Fruit fly (Drosophila melanogaster) whole organism, wandering third instar larva: ENCODE data around the gene PolD2.

ENCODE experiments used
- Abd-B ChIP-seq: fragments of >200 bp; optimal IDR thresholded peaks from 2 replicates; lab custom pipeline; 2017; ENCODE audit warnings: missing biosample characterization, missing genetic modification characterization
- CG32264 ChIP-seq: fragments of 200-800 bp; sonication (Bioruptor generic); optimal IDR thresholded peaks from 2 replicates; lab custom pipeline; 2016; ENCODE audit warnings: missing biosample characterization, missing genetic modification characterization
- CG9705 ChIP-seq: fragments of 200-800 bp; sonication (Bioruptor generic); optimal IDR thresholded peaks from 2 replicates; lab custom pipeline; 2018; ENCODE audit warnings: missing biosample characterization, mild to moderate bottlenecking, missing genetic modification characterization
- CrebA ChIP-seq: fragments of 200-800 bp; sonication (Bioruptor generic); optimal IDR thresholded peaks from 2 replicates; lab custom pipeline; 2016; ENCODE audit warnings: missing biosample characterization, mild to moderate bottlenecking, missing genetic modification characterization, borderline replicate concordance
- Dfd ChIP-seq: fragments of >200 bp; optimal IDR thresholded peaks from 2 replicates; lab custom pipeline; 2017; ENCODE audit warnings: missing biosample characterization, missing genetic modification characterization
- Dif ChIP-seq: fragments of 200-275, 200-300 bp; sonication (Bioruptor generic); optimal IDR thresholded peaks from 2 replicates; lab custom pipeline; 2018; ENCODE audit warnings: missing biosample characterization, missing genetic modification characterization; ENCODE audit not compliant: partially characterized antibody
- GATAd ChIP-seq: sonication (Bioruptor generic); optimal IDR thresholded peaks from 2 replicates; lab custom pipeline; 2016; ENCODE audit warnings: missing biosample characterization, missing genetic modification characterization
- HLH106 ChIP-seq: fragments of 200-800 bp; optimal IDR thresholded peaks from 3 replicates; lab custom pipeline; 2019; ENCODE audit warnings: missing biosample characterization, mild to moderate bottlenecking, missing genetic modification characterization, moderate library complexity
- Hnf4 ChIP-seq: fragments of 200-800 bp; sonication (Bioruptor generic); optimal IDR thresholded peaks from 2 replicates; lab custom pipeline; 2016; ENCODE audit warnings: missing biosample characterization, mild to moderate bottlenecking, missing genetic modification characterization
- Hr78 ChIP-seq: fragments of >200 bp; optimal IDR thresholded peaks from 2 replicates; lab custom pipeline; 2017; ENCODE audit warnings: missing biosample characterization, missing genetic modification characterization
- Hr83 ChIP-seq: fragments of 200-300 bp; sonication (Bioruptor generic); optimal IDR thresholded peaks from 2 replicates; lab custom pipeline; 2016; ENCODE audit warnings: missing biosample characterization, mild to moderate bottlenecking, missing genetic modification characterization, moderate library complexity; ENCODE audit not compliant: poor library complexity, severe bottlenecking
- Jra ChIP-seq: sonication (Bioruptor generic); optimal IDR thresholded peaks from 2 replicates; lab custom pipeline; 2016; ENCODE audit warnings: missing biosample characterization, missing genetic modification characterization
- Mio ChIP-seq: sonication (Bioruptor generic); optimal IDR thresholded peaks from 2 replicates; lab custom pipeline; 2016; ENCODE audit warnings: missing biosample characterization, missing genetic modification characterization
- Myc ChIP-seq: fragments of >200 bp; optimal IDR thresholded peaks from 2 replicates; lab custom pipeline; 2017
- OdsH ChIP-seq: fragments of 200-800 bp; sonication (Bioruptor generic); optimal IDR thresholded peaks from 2 replicates; lab custom pipeline; 2016; ENCODE audit warnings: missing biosample characterization, mild to moderate bottlenecking, missing genetic modification characterization
- Rel ChIP-seq, 2 experiments: fragments of 200-800 bp; sonication (Bioruptor generic) in 1 of 2; optimal IDR thresholded peaks; 2 replicates in 1 of 2; 3 replicates in 1 of 2; lab custom pipeline; 2016 to 2019; ENCODE audit warnings: mild to moderate bottlenecking in 2 of 2, missing biosample characterization in 2 of 2, missing genetic modification characterization in 2 of 2, moderate library complexity in 1 of 2
- Sp1 ChIP-seq: fragments of 200-800 bp; sonication (Bioruptor generic); optimal IDR thresholded peaks from 3 replicates; lab custom pipeline; 2019; ENCODE audit warnings: missing biosample characterization, mild to moderate bottlenecking, missing genetic modification characterization, moderate library complexity
- Vsx2 ChIP-seq: fragments of 200-300, 225-300 bp; sonication (Bioruptor generic); optimal IDR thresholded peaks from 2 replicates; lab custom pipeline; 2018; ENCODE audit warnings: missing biosample characterization, missing genetic modification characterization; ENCODE audit not compliant: partially characterized antibody
- br ChIP-seq: fragments of 200-800 bp; sonication (Bioruptor generic); optimal IDR thresholded peaks from 2 replicates; lab custom pipeline; 2016; ENCODE audit warnings: missing biosample characterization, missing genetic modification characterization
- brk ChIP-seq: fragments of 200-800 bp; sonication (Bioruptor generic); optimal IDR thresholded peaks from 2 replicates; lab custom pipeline; 2016; ENCODE audit warnings: missing biosample characterization, mild to moderate bottlenecking, missing genetic modification characterization
- dl ChIP-seq, 2 experiments: fragments of 175-275, 200-275 bp in 1 of 2; fragments of 200-275 bp in 1 of 2; sonication (Bioruptor generic); optimal IDR thresholded peaks; lab custom pipeline; 2018; ENCODE audit warnings: mild to moderate bottlenecking in 2 of 2, missing biosample characterization in 2 of 2, missing genetic modification characterization in 2 of 2, moderate library complexity in 2 of 2; ENCODE audit not compliant: partially characterized antibody in 2 of 2, insufficient read depth in 1 of 2
- dsf ChIP-seq: sonication (Bioruptor generic); optimal IDR thresholded peaks from 2 replicates; lab custom pipeline; 2016; ENCODE audit warnings: missing biosample characterization, missing genetic modification characterization, borderline replicate concordance
- ey ChIP-seq: fragments of 200-800 bp; sonication (Bioruptor generic); optimal IDR thresholded peaks from 2 replicates; lab custom pipeline; 2016; ENCODE audit warnings: missing biosample characterization, missing genetic modification characterization
- foxo ChIP-seq, 2 experiments: fragments of 200-800 bp; sonication (Bioruptor generic); optimal IDR thresholded peaks; 2 replicates in 1 of 2; 3 replicates in 1 of 2; lab custom pipeline; 2016 to 2017; ENCODE audit warnings: missing biosample characterization in 2 of 2, missing genetic modification characterization in 2 of 2
- fru ChIP-seq: fragments of 200-800 bp; sonication (Bioruptor generic); optimal IDR thresholded peaks from 3 replicates; lab custom pipeline; 2016; ENCODE audit warnings: missing biosample characterization, mild to moderate bottlenecking, missing genetic modification characterization
- h ChIP-seq: fragments of 200-800 bp; sonication (Bioruptor generic); optimal IDR thresholded peaks from 3 replicates; lab custom pipeline; 2016; ENCODE audit warnings: missing biosample characterization, mild to moderate bottlenecking, missing genetic modification characterization
- jim ChIP-seq: fragments of 175-275, 200-325 bp; sonication (Bioruptor generic); optimal IDR thresholded peaks from 2 replicates; lab custom pipeline; 2016; ENCODE audit warnings: missing biosample characterization, mild to moderate bottlenecking, missing genetic modification characterization
- lola ChIP-seq: fragments of >200 bp; optimal IDR thresholded peaks from 2 replicates; lab custom pipeline; 2017; ENCODE audit warnings: missing biosample characterization, missing genetic modification characterization
- psq ChIP-seq: fragments of 200-800 bp; sonication (Bioruptor generic); optimal IDR thresholded peaks from 3 replicates; lab custom pipeline; 2017; ENCODE audit warnings: missing biosample characterization, mild to moderate bottlenecking, missing genetic modification characterization, moderate library complexity
- rgr ChIP-seq: fragments of 200-800 bp; sonication (Bioruptor generic); optimal IDR thresholded peaks from 3 replicates; lab custom pipeline; 2016; ENCODE audit warnings: missing biosample characterization, mild to moderate bottlenecking, missing genetic modification characterization
- sv ChIP-seq: fragments of 200-800 bp; sonication (Bioruptor generic); optimal IDR thresholded peaks from 3 replicates; lab custom pipeline; 2016; ENCODE audit warnings: missing biosample characterization, missing genetic modification characterization
- tai ChIP-seq: sonication (Bioruptor generic); optimal IDR thresholded peaks from 2 replicates; lab custom pipeline; 2016; ENCODE audit warnings: missing biosample characterization, missing genetic modification characterization
- woc ChIP-seq: sonication (Bioruptor generic); optimal IDR thresholded peaks from 2 replicates; lab custom pipeline; 2016; ENCODE audit warnings: missing biosample characterization, mild to moderate bottlenecking, missing genetic modification characterization

The PolD2 gene

DNA sequence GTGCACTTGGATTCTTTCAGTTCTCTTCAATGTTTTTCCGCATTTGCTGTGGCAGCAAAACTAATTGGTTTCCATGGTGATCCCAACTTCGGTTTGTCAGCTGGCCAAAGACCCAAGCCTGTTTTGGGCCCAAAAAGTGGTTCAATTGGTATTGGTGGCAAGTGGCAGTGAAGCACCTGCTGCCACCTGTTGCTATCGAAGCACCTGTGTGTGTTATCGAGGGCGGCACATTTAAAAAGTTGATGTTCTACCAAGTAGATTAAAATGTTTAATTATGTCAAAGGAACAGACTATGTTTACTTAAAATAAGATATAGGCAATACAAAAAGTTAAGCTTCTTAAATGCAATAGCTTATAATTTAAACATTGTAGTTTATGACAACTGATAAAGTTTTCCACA, 39.8 kb upstream of the PolD2 start, which contains the start of gene Oseg4:
TSS of gene Oseg4 (minus strand) at position 165 of the 400 bp plus-strand sequence.
- TF ChIP-seq CrebA (GFP tag; lab: Kevin White, UChicago) (no peak), jim (GFP tag; lab: Kevin White, UChicago) (no peak), Vsx2 (no peak), rgr (GFP tag; lab: Kevin White, UChicago) (no peak), HLH106 (tag; lab: Kevin White, UChicago) (no peak), Rel (GFP tag; optimal IDR thresholded peaks at IDR 0.05; lab: Kevin White, UChicago) (no peak), Rel (tag; optimal IDR thresholded peaks at IDR 0.05; lab: Kevin White, UChicago) (no peak), psq (no peak), dl (GFP tag; optimal IDR thresholded peaks at IDR 0.05; lab: Kevin White, UChicago; ENCODE audit: insufficient read depth in 1 of 2, partially characterized antibody in 2 of 2) (no peak), foxo (GFP tag; optimal IDR thresholded peaks at IDR 0.05; lab: Kevin White, UChicago) (no peak), GATAd (GFP tag; lab: Kevin White, UChicago) (no peak), tai (GFP tag; lab: Kevin White, UChicago) (no peak), fru (no peak), Dif (GFP tag; lab: Kevin White, UChicago) (no peak), OdsH (GFP tag; lab: Kevin White, UChicago) (no peak), Dfd (GFP tag; lab: Kevin White, UChicago) (no peak)

DNA sequence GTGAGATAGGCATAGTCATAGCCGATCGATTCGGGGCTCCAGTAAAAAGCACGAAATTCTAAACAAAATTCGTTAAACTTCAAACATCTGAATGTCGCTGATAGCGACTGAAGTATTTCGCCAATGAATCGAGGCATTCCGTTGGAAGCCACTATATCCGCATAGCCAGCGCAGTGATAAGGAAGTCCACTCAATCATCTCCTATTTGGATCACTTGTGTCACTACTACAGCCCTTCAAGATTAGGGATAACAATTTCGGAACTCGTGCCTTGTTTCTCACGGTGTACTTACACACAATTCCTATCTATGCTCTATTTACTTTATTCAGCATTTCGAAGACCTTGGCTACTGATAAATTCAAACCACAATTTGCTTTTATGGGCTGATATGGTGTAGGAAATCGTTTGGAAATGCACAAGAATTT, 37.5 kb upstream of the PolD2 start, which contains the start of gene PIG-Wb:
TSS of gene PIG-Wb (minus strand) at position 209 of the 425 bp plus-strand sequence.
- TF ChIP-seq Jra (GFP tag; lab: Kevin White, UChicago): no peak
- TF ChIP-seq fru: peak; percentile 39

dm6 chr3L:1738375-1739328, 36.8 kb upstream of the PolD2 start, which contains the start of gene Gk2:
Gene Gk2 (plus strand): TSS chr3L:1738407.
- TF ChIP-seq Myc (peak; percentile 19), Hr83 (no peak), Abd-B (no peak), Hnf4 (GFP tag; lab: Kevin White, UChicago) (peak; percentile 2), HLH106 (tag; lab: Kevin White, UChicago) (no peak), Mio (GFP tag; lab: Kevin White, UChicago) (no peak), Dif (GFP tag; lab: Kevin White, UChicago) (no peak), CG32264 (GFP tag; lab: Kevin White, UChicago) (no peak)

DNA sequence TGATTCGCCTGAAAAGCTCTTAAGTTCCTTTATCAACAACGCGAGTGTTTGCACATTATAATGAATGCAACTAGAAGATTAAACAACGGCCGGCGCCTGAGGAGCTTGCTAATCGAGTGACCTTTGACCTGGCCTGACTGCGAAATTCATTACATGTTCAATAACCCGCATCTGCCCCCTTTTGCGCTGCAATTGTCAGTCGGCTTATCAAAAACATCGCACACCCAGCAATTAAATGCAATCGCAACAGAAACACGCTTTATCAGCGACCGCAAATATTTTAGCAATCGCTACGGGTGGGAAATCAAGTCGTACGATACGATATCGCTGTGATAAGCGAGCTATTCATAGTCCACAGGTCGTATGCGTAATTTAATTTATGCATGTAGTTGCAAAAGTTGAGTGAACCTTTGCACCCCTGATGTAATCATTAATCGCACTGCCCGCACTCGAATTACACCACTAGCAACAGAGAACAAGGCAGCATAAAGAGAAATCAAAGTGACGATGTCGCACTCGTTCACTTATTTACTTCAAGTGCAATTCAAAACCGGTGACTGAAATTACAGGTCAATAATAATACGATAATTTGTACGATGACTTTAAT, 35.8 kb upstream of the PolD2 start:
- TF ChIP-seq CG32264 (GFP tag; lab: Kevin White, UChicago) (no peak), Sp1 (GFP tag; lab: Kevin White, UChicago) (no peak), br (GFP tag; lab: Kevin White, UChicago) (no peak), Hnf4 (GFP tag; lab: Kevin White, UChicago) (no peak), Vsx2 (no peak), sv (GFP tag; lab: Kevin White, UChicago) (no peak), HLH106 (tag; lab: Kevin White, UChicago) (no peak), Dfd (GFP tag; lab: Kevin White, UChicago) (no peak), lola (GFP tag; lab: Kevin White, UChicago) (no peak)
- TF ChIP-seq, all 38 proteins: peak for 0

- TF ChIP-seq brk (no peak), tai (GFP tag; lab: Kevin White, UChicago) (no peak), woc (GFP tag; lab: Kevin White, UChicago) (peak; percentile 40), CG9705 (GFP tag; lab: Kevin White, UChicago) (no peak), Hnf4 (GFP tag; lab: Kevin White, UChicago) (peak; percentile 28), rgr (GFP tag; lab: Kevin White, UChicago) (peak; percentile 70), Jra (GFP tag; lab: Kevin White, UChicago) (no peak), Hr78 (GFP tag; lab: Kevin White, UChicago) (no peak), Dif (GFP tag; lab: Kevin White, UChicago) (no peak), dsf (no peak), foxo (GFP tag; optimal IDR thresholded peaks at IDR 0.05; lab: Kevin White, UChicago) (peak in 1 of 2 experiments; percentile 72), dl (GFP tag; optimal IDR thresholded peaks at IDR 0.05; lab: Kevin White, UChicago; ENCODE audit: insufficient read depth in 1 of 2, partially characterized antibody in 2 of 2) (no peak), psq (peak; percentile 25), sv (GFP tag; lab: Kevin White, UChicago) (peak; percentile 43), CrebA (GFP tag; lab: Kevin White, UChicago) (no peak), h (GFP tag; lab: Kevin White, UChicago) (peak; percentile 82), ey (GFP tag; lab: Kevin White, UChicago) (peak; percentile 82), fru (peak; percentile 42), Sp1 (GFP tag; lab: Kevin White, UChicago) (peak; percentile 43), br (GFP tag; lab: Kevin White, UChicago) (peak; percentile 71), OdsH (GFP tag; lab: Kevin White, UChicago) (peak; percentile 74), HLH106 (tag; lab: Kevin White, UChicago) (peak; percentile 69)
These were observed 35.1 kb upstream of the PolD2 start for dm6 chr3L:1740129-1740975.
